Worm (Caenorhabditis elegans) whole organism, young adult: ENCODE measurements around the gene ptp-5.1.

Source experiments
- B0336.3 ChIP-seq: fragments of 200-800 bp; sonication (Bioruptor generic); IDR thresholded peaks from 2 replicates; pipeline ENCODE4 v1.3.6; 2022; ENCODE audit warnings: missing genetic modification characterization, missing compliant biosample characterization
- unc-62 ChIP-seq: fragments of 150-350 bp; optimal IDR thresholded peaks from 2 replicates; lab custom pipeline; 2014; ENCODE audit warnings: missing biosample characterization, missing genetic modification reagents, missing genetic modification characterization

ce11 chrIV:5160171-5160570 is 6.0 kb upstream of the ptp-5.1 start, which contains the start of the genes C24D10.6 and C24D10.4:
- TF ChIP-seq unc-62 = no peak
- TF ChIP-seq B0336.3 (GFP tag; lab: Robert Waterston, UW) = no peak
